Fruit fly (Drosophila melanogaster): ENCODE results near the gene soti.
A peak's percentile ranks its signal among the peaks of the same experiment; 100 is the strongest.

The soti gene

DNA sequence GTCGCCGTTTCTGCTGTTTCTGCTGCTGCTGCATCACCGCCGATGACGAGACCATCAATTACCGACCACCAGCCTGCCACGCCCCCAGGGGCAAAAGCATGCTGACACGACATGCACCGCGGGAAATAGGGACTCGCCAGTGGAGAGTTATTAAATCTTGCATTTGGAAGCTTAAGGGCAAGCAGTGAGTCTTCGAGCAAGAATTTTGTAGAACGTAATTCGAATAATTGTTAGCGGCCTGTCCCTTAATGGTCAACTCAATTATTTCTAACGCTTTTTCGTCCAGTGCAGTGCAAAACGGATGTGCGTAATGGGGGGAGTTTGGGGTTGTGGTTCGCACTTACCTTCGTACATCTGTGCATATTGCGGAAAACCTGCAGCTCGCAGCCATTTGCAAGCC is 17.9 kb upstream of the soti start (continued):
- TF ChIP-seq pdm3 (GFP tag; optimal IDR thresholded peaks at IDR 0.05) (peak; percentile 11), CG11762 (GFP tag; optimal IDR thresholded peaks at IDR 0.05; ENCODE audit: insufficient read depth) (no peak), Hr38 (GFP tag; optimal IDR thresholded peaks at IDR 0.05) (no peak), achi (GFP tag; optimal IDR thresholded peaks at IDR 0.05) (peak; percentile 3), ss (GFP tag; optimal IDR thresholded peaks at IDR 0.05) (peak; percentile 28 to 35), Eip93F (GFP tag; optimal IDR thresholded peaks at IDR 0.05) (no peak), svp (GFP tag) (peak; percentile 56), fd85E (GFP tag; optimal IDR thresholded peaks at IDR 0.05) (no peak), cyc (GFP tag; optimal IDR thresholded peaks at IDR 0.05) (peak; percentile 73), CG7368 (GFP tag; optimal IDR thresholded peaks at IDR 0.05) (peak; percentile 17), OdsH (GFP tag; optimal IDR thresholded peaks at IDR 0.05) (no peak)

DNA sequence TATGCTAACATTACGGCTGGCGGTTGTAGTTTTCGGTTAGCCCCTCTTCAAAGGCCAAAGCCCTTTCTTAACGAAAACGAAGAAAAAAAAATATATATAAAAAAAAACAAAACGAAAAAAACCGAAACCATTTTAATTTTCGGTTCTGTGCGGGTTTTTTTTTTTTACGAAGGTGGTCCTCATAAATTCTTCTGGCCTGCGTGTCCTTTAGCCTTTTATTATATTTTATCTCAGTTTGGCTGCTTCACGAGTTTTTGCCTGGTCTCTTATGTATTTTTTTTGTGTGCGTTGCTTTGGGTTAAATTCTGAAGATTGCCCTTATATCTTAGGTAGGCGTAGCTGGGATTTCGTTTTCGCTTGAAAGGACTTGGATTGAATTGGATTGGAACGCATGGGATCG is 17.1 kb upstream of the soti start:
- no peak for TF ChIP-seq dsx (GFP tag; optimal IDR thresholded peaks at IDR 0.05; ENCODE audit: poor library complexity, severe bottlenecking)
- peak; percentile 25 for TF ChIP-seq vri (GFP tag; optimal IDR thresholded peaks at IDR 0.05)
- peak; percentile 58 for TF ChIP-seq svp (GFP tag)
- no peak for TF ChIP-seq CG6792 (GFP tag; optimal IDR thresholded peaks at IDR 0.05)
- no peak for TF ChIP-seq CG1621 (tag; optimal IDR thresholded peaks at IDR 0.05)

DNA sequence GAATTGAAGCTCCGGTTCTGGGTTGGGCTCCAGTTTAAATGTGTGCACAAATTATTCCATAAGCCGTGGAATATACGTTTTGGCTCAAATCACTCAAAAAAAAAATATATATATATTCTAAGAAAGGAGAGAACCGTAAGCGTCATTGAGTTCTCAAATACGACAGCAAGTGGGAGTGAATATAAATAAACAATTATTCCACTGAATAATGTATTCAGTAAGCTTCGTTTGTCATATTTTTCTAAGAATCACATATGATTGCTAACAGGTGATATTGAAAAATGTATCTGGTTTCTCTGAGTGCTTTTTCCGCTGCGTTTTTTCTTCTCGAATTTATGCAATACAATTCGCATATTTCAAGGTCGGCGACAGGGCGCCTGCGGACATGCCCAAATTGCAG is 16.4 kb upstream of the soti start:
- TF ChIP-seq CG3919 (GFP tag; optimal IDR thresholded peaks at IDR 0.05), result peak; percentile 33
- TF ChIP-seq lz (GFP tag; optimal IDR thresholded peaks at IDR 0.05), result peak; percentile 48
- peak; percentile 12 for TF ChIP-seq CG34406 (GFP tag; optimal IDR thresholded peaks at IDR 0.05)
- TF ChIP-seq Blimp-1 (GFP tag; optimal IDR thresholded peaks at IDR 0.05), result peak; percentile 88
- peak; percentile 20 for TF ChIP-seq CG6808 (GFP tag; optimal IDR thresholded peaks at IDR 0.05)
- TF ChIP-seq Met (GFP tag; optimal IDR thresholded peaks at IDR 0.05), result peak; percentile 10
- peak; percentile 52 for TF ChIP-seq Eip93F (GFP tag; optimal IDR thresholded peaks at IDR 0.05)
- no peak for TF ChIP-seq CG6163 (GFP tag; IDR thresholded peaks at IDR 0.05)
- peak; percentile 36 for TF ChIP-seq topi (GFP tag; optimal IDR thresholded peaks at IDR 0.05)
- TF ChIP-seq dsx (GFP tag; optimal IDR thresholded peaks at IDR 0.05; ENCODE audit: poor library complexity, severe bottlenecking), result no peak
- peak; percentile 21 for TF ChIP-seq CG8319 (GFP tag; optimal IDR thresholded peaks at IDR 0.05)
- peak; percentile 35 for TF ChIP-seq Eip78C (GFP tag)
- peak; percentile 24 for TF ChIP-seq Ets21C (GFP tag; optimal IDR thresholded peaks at IDR 0.05)
- TF ChIP-seq eg (GFP tag; IDR thresholded peaks at IDR 0.05), result no peak
- peak; percentile 65 for TF ChIP-seq cyc (GFP tag; optimal IDR thresholded peaks at IDR 0.05)
- no peak for TF ChIP-seq Sox15 (GFP tag; optimal IDR thresholded peaks at IDR 0.05)
- TF ChIP-seq esn (GFP tag; optimal IDR thresholded peaks at IDR 0.05), result peak; percentile 60
- TF ChIP-seq CG6854 (GFP tag; optimal IDR thresholded peaks at IDR 0.05), result peak; percentile 18
- no peak for TF ChIP-seq CG32006 (GFP tag; optimal IDR thresholded peaks at IDR 0.05)
- peak; percentile 24 for TF ChIP-seq Eip75B (GFP tag; optimal IDR thresholded peaks at IDR 0.05)
- TF ChIP-seq CG7368 (GFP tag; optimal IDR thresholded peaks at IDR 0.05), result no peak
- peak; percentile 0 for TF ChIP-seq OdsH (GFP tag; optimal IDR thresholded peaks at IDR 0.05)
- TF ChIP-seq CG6792 (GFP tag; optimal IDR thresholded peaks at IDR 0.05), result peak; percentile 10
- TF ChIP-seq Hr39 (GFP tag; optimal IDR thresholded peaks at IDR 0.05), result peak; percentile 13

DNA sequence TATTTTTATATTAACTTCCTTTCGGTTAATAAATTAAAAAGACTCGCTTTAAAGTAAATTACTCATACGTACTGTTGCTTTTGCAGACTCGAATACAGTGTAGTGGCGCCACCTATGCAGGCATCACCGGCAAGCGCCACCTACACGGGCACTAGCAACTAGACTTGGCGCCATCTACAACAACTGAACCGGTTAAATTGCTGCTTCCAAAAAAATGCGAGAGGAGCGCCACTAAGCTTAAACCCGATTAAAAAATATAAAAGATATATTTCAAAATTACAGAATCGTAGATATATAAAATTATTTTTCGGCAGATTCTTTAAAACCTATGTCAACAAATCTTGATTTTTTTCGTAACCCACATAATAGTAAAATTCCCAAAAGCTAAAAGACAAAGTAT is 9.8 kb upstream of the soti start:
- peak; percentile 22 for TF ChIP-seq Ets96B (tag; optimal IDR thresholded peaks at IDR 0.05)
- TF ChIP-seq CG8632 (GFP tag; optimal IDR thresholded peaks at IDR 0.05), result no peak
- peak; percentile 64 for TF ChIP-seq svp (GFP tag)
- TF ChIP-seq Lpt (GFP tag; optimal IDR thresholded peaks at IDR 0.05), result no peak
- TF ChIP-seq CG15336 (GFP tag; IDR thresholded peaks at IDR 0.05), result no peak
- TF ChIP-seq CG7368 (GFP tag; optimal IDR thresholded peaks at IDR 0.05), result peak; percentile 66
- peak; percentile 65 for TF ChIP-seq topi (GFP tag; optimal IDR thresholded peaks at IDR 0.05)
- peak; percentile 22 for TF ChIP-seq vri (GFP tag; optimal IDR thresholded peaks at IDR 0.05)
- no peak for TF ChIP-seq Sox15 (GFP tag; optimal IDR thresholded peaks at IDR 0.05)
- TF ChIP-seq pdm3 (GFP tag; optimal IDR thresholded peaks at IDR 0.05), result peak; percentile 22
- peak in 1 of 2 experiments; percentile 31 for TF ChIP-seq salr (GFP tag; optimal IDR thresholded peaks at IDR 0.05)
- no peak for TF ChIP-seq CG9139 (GFP tag; optimal IDR thresholded peaks at IDR 0.05)
- peak; percentile 13 for TF ChIP-seq CG34406 (GFP tag; optimal IDR thresholded peaks at IDR 0.05)
- TF ChIP-seq CG10631 (GFP tag; optimal IDR thresholded peaks at IDR 0.05), result peak; percentile 29
- peak; percentile 70 for TF ChIP-seq CG8319 (GFP tag; optimal IDR thresholded peaks at IDR 0.05)
- TF ChIP-seq dsx (GFP tag; optimal IDR thresholded peaks at IDR 0.05; ENCODE audit: poor library complexity, severe bottlenecking), result no peak
- peak; percentile 12 for TF ChIP-seq Blimp-1 (GFP tag; optimal IDR thresholded peaks at IDR 0.05)
- peak; percentile 68 for TF ChIP-seq Eip75B (GFP tag; optimal IDR thresholded peaks at IDR 0.05)
- no peak for TF ChIP-seq ss (GFP tag; optimal IDR thresholded peaks at IDR 0.05)
- peak; percentile 72 for TF ChIP-seq CG31627 (GFP tag; optimal IDR thresholded peaks at IDR 0.05)
- TF ChIP-seq Hr38 (GFP tag; optimal IDR thresholded peaks at IDR 0.05), result no peak
- peak; percentile 84 for TF ChIP-seq Eip78C (GFP tag)
- TF ChIP-seq Hr39 (GFP tag; optimal IDR thresholded peaks at IDR 0.05), result peak; percentile 64
- peak; percentile 4 for TF ChIP-seq CG32006 (GFP tag; optimal IDR thresholded peaks at IDR 0.05)
- no peak; the same call in 1 of the 2 replicates for TF ChIP-seq CG11294 (GFP tag; IDR thresholded peaks at IDR 0.05)
- TF ChIP-seq Hr4 (GFP tag; optimal IDR thresholded peaks at IDR 0.05), result peak; percentile 21
- TF ChIP-seq esn (GFP tag; optimal IDR thresholded peaks at IDR 0.05), result peak; percentile 71

All from whole organism, prepupa.